Fruit fly (Drosophila melanogaster): Measurements from ENCODE around the gene CG11555.

CG11555 gene

dm6 chr2L:308194-308706 is 34.6 kb downstream of the CG11555 start:
- TF ChIP-seq CG17801 (GFP tag; optimal IDR thresholded peaks at IDR 0.05; ENCODE audit: partially characterized antibody) = no peak

- TF ChIP-seq CG17801 (GFP tag; optimal IDR thresholded peaks at IDR 0.05; ENCODE audit: partially characterized antibody) = peak; percentile 4
Measured at dm6 chr2L:309177-309576, 35.5 kb downstream of the CG11555 start.

- TF ChIP-seq CG17801 (GFP tag; optimal IDR thresholded peaks at IDR 0.05; ENCODE audit: partially characterized antibody) = no peak
Measured at dm6 chr2L:309812-310431, 36.3 kb downstream of the CG11555 start.

- no peak for TF ChIP-seq CG17801 (GFP tag; optimal IDR thresholded peaks at IDR 0.05; ENCODE audit: partially characterized antibody)
Measured at dm6 chr2L:319159-319558, 45.5 kb downstream of the CG11555 start, which contains the start of gene CG11912. Gene CG11912, minus strand, starts transcription at chr2L:319259.

- no peak for TF ChIP-seq CG17801 (GFP tag; optimal IDR thresholded peaks at IDR 0.05; ENCODE audit: partially characterized antibody)
Measured at dm6 chr2L:319745-320144, 46.1 kb downstream of the CG11555 start.

dm6 chr2L:321148-321547 is 47.5 kb downstream of the CG11555 start, which contains the start of gene CG11911:
Gene CG11911, minus strand, starts transcription at chr2L:321248.
- TF ChIP-seq CG17801 (GFP tag; optimal IDR thresholded peaks at IDR 0.05; ENCODE audit: partially characterized antibody) = no peak

dm6 chr2L:321793-322192 is 48.2 kb downstream of the CG11555 start, which contains the start of gene CG33127:
Gene CG33127, plus strand, starts transcription at chr2L:322101.
- no peak for TF ChIP-seq CG17801 (GFP tag; optimal IDR thresholded peaks at IDR 0.05; ENCODE audit: partially characterized antibody)

- no peak for TF ChIP-seq CG17801 (GFP tag; optimal IDR thresholded peaks at IDR 0.05; ENCODE audit: partially characterized antibody)
Measured at dm6 chr2L:322915-323314, 49.3 kb downstream of the CG11555 start.

Measured in ovary, adult (tissue).